Fruit fly (Drosophila melanogaster) whole organism, embryonic: ENCODE measurements around the gene CG31551.
A peak's percentile ranks its signal among the peaks of the same experiment; 100 is the strongest.

Experiments used
- BtbVII ChIP-seq: fragments of 200-800 bp; sonication (Bioruptor generic); optimal IDR thresholded peaks from 3 replicates; lab custom pipeline; 2017; ENCODE audit warnings: missing biosample characterization, mild to moderate bottlenecking, missing genetic modification characterization
- CG10209 ChIP-seq: fragments of 200-800 bp; sonication (Bioruptor generic); optimal IDR thresholded peaks from 3 replicates; lab custom pipeline; 2017; ENCODE audit warnings: missing biosample characterization, mild to moderate bottlenecking, missing genetic modification characterization, missing genetic modification reagents
- CG1024 ChIP-seq: fragments of 200-800 bp; sonication (Bioruptor generic); IDR thresholded peaks from 2 replicates; pipeline ENCODE4 v1.3.6; 2022; ENCODE audit warnings: missing biosample characterization, missing genetic modification characterization
- CG10366 ChIP-seq: fragments of 200-800 bp; sonication (Bioruptor generic); IDR thresholded peaks from 2 replicates; pipeline ENCODE4 v1.3.6; 2022; ENCODE audit warnings: missing biosample characterization, missing genetic modification characterization
- CG10654 ChIP-seq: fragments of 200-800 bp; sonication (Bioruptor generic); optimal IDR thresholded peaks from 2 replicates; lab custom pipeline; 2016; ENCODE audit warnings: missing biosample characterization, missing genetic modification characterization
- CG13287 ChIP-seq: fragments of 200-800 bp; sonication (Bioruptor generic); IDR thresholded peaks from 2 replicates; pipeline ENCODE4 v1.3.6; 2022; ENCODE audit warnings: missing biosample characterization, missing genetic modification characterization; ENCODE audit not compliant: partially characterized antibody
- CG13775 ChIP-seq: fragments of 200-800 bp; sonication (Bioruptor generic); optimal IDR thresholded peaks from 3 replicates; lab custom pipeline; 2017; ENCODE audit warnings: missing biosample characterization, mild to moderate bottlenecking, missing genetic modification characterization
- CG1602 ChIP-seq: fragments of 200-800 bp; sonication (Bioruptor generic); optimal IDR thresholded peaks from 3 replicates; lab custom pipeline; 2016; ENCODE audit warnings: missing biosample characterization, missing genetic modification characterization
- CG17385 ChIP-seq: fragments of 200-800 bp; sonication (Bioruptor generic); optimal IDR thresholded peaks from 3 replicates; lab custom pipeline; 2018; ENCODE audit warnings: missing biosample characterization, mild to moderate bottlenecking, missing genetic modification characterization
- CG18011 ChIP-seq: fragments of 200-800 bp; sonication (Bioruptor generic); optimal IDR thresholded peaks from 2 replicates; lab custom pipeline; 2017; ENCODE audit warnings: missing biosample characterization, missing genetic modification characterization, mild to moderate bottlenecking, moderate library complexity, missing genotype
- CG2889 ChIP-seq: fragments of 200-800 bp; sonication (Bioruptor generic); IDR thresholded peaks from 3 replicates; pipeline ENCODE4 v1.3.6; 2022; ENCODE audit warnings: missing biosample characterization, missing genetic modification characterization
- CG34376 ChIP-seq: fragments of 200-800 bp; sonication (Bioruptor generic); optimal IDR thresholded peaks from 2 replicates; lab custom pipeline; 2018; ENCODE audit warnings: missing biosample characterization, mild to moderate bottlenecking, missing genetic modification characterization
- CG3726 ChIP-seq: fragments of 200-800 bp; sonication (Bioruptor generic); IDR thresholded peaks from 3 replicates; pipeline ENCODE4, ENCODE4 v1.3.6; 2022; ENCODE audit warnings: missing biosample characterization, missing genetic modification characterization
- CG4282 ChIP-seq: fragments of 200-800 bp; sonication (Bioruptor generic); optimal IDR thresholded peaks from 2 replicates; lab custom pipeline; 2016; ENCODE audit warnings: missing biosample characterization, missing genetic modification characterization
- CG43689 ChIP-seq: fragments of 200-800 bp; sonication (Bioruptor generic); IDR thresholded peaks from 2 replicates; pipeline ENCODE4 v1.3.6; 2022; ENCODE audit warnings: missing biosample characterization, missing genetic modification characterization
- CG4707 ChIP-seq: fragments of 200-800 bp; sonication (Bioruptor generic); optimal IDR thresholded peaks from 2 replicates; lab custom pipeline; 2018; ENCODE audit warnings: missing biosample characterization, mild to moderate bottlenecking, missing genetic modification characterization, moderate library complexity
- CG5953 ChIP-seq: fragments of 200-800 bp; sonication (Bioruptor generic); IDR thresholded peaks from 2 replicates; pipeline ENCODE4 v1.3.6; 2022; ENCODE audit warnings: missing biosample characterization, missing genetic modification characterization
- CG6854 ChIP-seq: fragments of 200-800 bp; sonication (Bioruptor generic); optimal IDR thresholded peaks from 3 replicates; lab custom pipeline; 2017; ENCODE audit warnings: missing biosample characterization, mild to moderate bottlenecking, missing genetic modification characterization
- CG7556 ChIP-seq: fragments of 200-800 bp; sonication (Bioruptor generic); optimal IDR thresholded peaks from 2 replicates; lab custom pipeline; 2017; ENCODE audit warnings: missing biosample characterization, mild to moderate bottlenecking, missing genetic modification characterization
- CG9797 ChIP-seq: fragments of 200-800 bp; sonication (Bioruptor generic); optimal IDR thresholded peaks from 3 replicates; lab custom pipeline; 2018; ENCODE audit warnings: missing biosample characterization, mild to moderate bottlenecking, missing genetic modification characterization
- CHES-1-like ChIP-seq: fragments of 200-800 bp; sonication (Bioruptor generic); optimal IDR thresholded peaks from 2 replicates; lab custom pipeline; 2016; ENCODE audit warnings: missing biosample characterization, missing genetic modification characterization
- Fer3 ChIP-seq: fragments of 200-800 bp; sonication (Bioruptor generic); optimal IDR thresholded peaks from 2 replicates; lab custom pipeline; 2018; ENCODE audit warnings: missing biosample characterization, mild to moderate bottlenecking, missing genetic modification characterization, moderate library complexity
- GATAe ChIP-seq: fragments of 200-800 bp; sonication (Bioruptor generic); conservative IDR thresholded peaks from 2 replicates; pipeline ENCODE4 v1.3.6; 2022; ENCODE audit warnings: missing biosample characterization, missing genetic modification characterization
- Gsc ChIP-seq: fragments of 200-800 bp; sonication (Bioruptor generic); IDR thresholded peaks from 2 replicates; pipeline ENCODE4 v1.3.6; 2022; ENCODE audit warnings: missing biosample characterization, missing genetic modification characterization
- Hr78 ChIP-seq, 2 experiments: fragments of 200-800 bp in 1 of 2; fragments of >200 bp in 1 of 2; sonication (Bioruptor generic) in 1 of 2; optimal IDR thresholded peaks; 2 replicates each; lab custom pipeline; 2017 to 2019; ENCODE audit warnings: missing biosample characterization in 2 of 2, missing genetic modification characterization in 2 of 2, mild to moderate bottlenecking in 1 of 2, moderate library complexity in 1 of 2
- Lim3 ChIP-seq: fragments of 200-800 bp; sonication (Bioruptor generic); IDR thresholded peaks from 2 replicates; pipeline ENCODE4 v1.3.6; 2022; ENCODE audit warnings: missing biosample characterization, missing genetic modification characterization
- MBD-R2 ChIP-seq: fragments of 200-800 bp; sonication (Bioruptor generic); IDR thresholded peaks from 2 replicates; pipeline ENCODE4 v1.3.6; 2022; ENCODE audit warnings: missing biosample characterization, missing genetic modification characterization
- Mad ChIP-seq: fragments of 200-800 bp; sonication (Bioruptor generic); optimal IDR thresholded peaks from 2 replicates; lab custom pipeline; 2016; ENCODE audit warnings: missing biosample characterization, missing genetic modification characterization
- Oaz ChIP-seq: fragments of 200-800 bp; sonication (Bioruptor generic); IDR thresholded peaks from 2 replicates; pipeline ENCODE4 v1.3.6; 2022; ENCODE audit warnings: missing biosample characterization, missing genetic modification characterization
- Optix ChIP-seq: fragments of 200-800 bp; sonication (Bioruptor generic); IDR thresholded peaks from 3 replicates; pipeline ENCODE4 v1.3.6; 2022; ENCODE audit warnings: missing biosample characterization, missing genetic modification characterization
- Sry-δ ChIP-seq: fragments of 200-800 bp; sonication (Bioruptor generic); optimal IDR thresholded peaks from 2 replicates; lab custom pipeline; 2016; ENCODE audit warnings: missing biosample characterization, missing genetic modification characterization
- TFAM ChIP-seq: fragments of 200-800 bp; sonication (Bioruptor generic); optimal IDR thresholded peaks from 2 replicates; lab custom pipeline; 2017; ENCODE audit warnings: missing biosample characterization, missing genetic modification characterization, inconsistent platforms
- ato ChIP-seq: fragments of 200-800 bp; sonication (Bioruptor generic); IDR thresholded peaks from 2 replicates; pipeline ENCODE4 v1.3.6; 2022; ENCODE audit warnings: missing biosample characterization, missing genetic modification characterization; ENCODE audit not compliant: partially characterized antibody
- az2 ChIP-seq: fragments of 200-800 bp; sonication (Bioruptor generic); optimal IDR thresholded peaks from 3 replicates; lab custom pipeline; 2016; ENCODE audit warnings: missing biosample characterization, missing genetic modification characterization
- btn ChIP-seq: fragments of 200-800 bp; sonication (Bioruptor generic); optimal IDR thresholded peaks from 2 replicates; lab custom pipeline; 2016; ENCODE audit warnings: missing biosample characterization, missing genetic modification characterization
- cato ChIP-seq: fragments of 200-800 bp; sonication (Bioruptor generic); optimal IDR thresholded peaks from 2 replicates; lab custom pipeline; 2016; ENCODE audit warnings: missing biosample characterization, missing genetic modification characterization, borderline replicate concordance
- crc ChIP-seq: fragments of 200-800 bp; sonication (Bioruptor generic); optimal IDR thresholded peaks from 2 replicates; lab custom pipeline; 2016; ENCODE audit warnings: missing biosample characterization, missing genetic modification characterization
- dimm ChIP-seq: fragments of 200-800 bp; sonication (Bioruptor generic); IDR thresholded peaks from 2 replicates; pipeline ENCODE4 v1.3.6; 2022; ENCODE audit warnings: missing biosample characterization, missing genetic modification characterization
- fru ChIP-seq: fragments of >200 bp; optimal IDR thresholded peaks from 2 replicates; lab custom pipeline; 2017
- kah ChIP-seq: fragments of 200-800 bp; sonication (Bioruptor generic); optimal IDR thresholded peaks from 2 replicates; lab custom pipeline; 2018; ENCODE audit warnings: missing biosample characterization, mild to moderate bottlenecking, missing genetic modification characterization
- lab ChIP-seq: fragments of 200-800 bp; sonication (Bioruptor generic); optimal IDR thresholded peaks from 3 replicates; lab custom pipeline; 2017; ENCODE audit warnings: missing biosample characterization, missing genetic modification characterization, mild to moderate bottlenecking, moderate library complexity, missing genetic modification reagents
- phol ChIP-seq: fragments of 200-800 bp; sonication (Bioruptor generic); optimal IDR thresholded peaks from 3 replicates; lab custom pipeline; 2018; ENCODE audit warnings: missing biosample characterization, mild to moderate bottlenecking, missing genetic modification characterization, moderate library complexity
- pum ChIP-seq: fragments of 200-800 bp; sonication (Bioruptor generic); optimal IDR thresholded peaks from 2 replicates; lab custom pipeline; 2016; ENCODE audit warnings: missing biosample characterization, missing genetic modification characterization
- schlank ChIP-seq: fragments of 200-800 bp; sonication (Bioruptor generic); optimal IDR thresholded peaks from 2 replicates; lab custom pipeline; 2018; ENCODE audit warnings: missing biosample characterization, mild to moderate bottlenecking, missing genetic modification characterization
- sens ChIP-seq: fragments of 200-800 bp; sonication (Bioruptor generic); peaks from one replicate; lab custom pipeline; 2016; ENCODE audit warnings: missing biosample characterization, missing genetic modification characterization
- sqz ChIP-seq: fragments of 200-800 bp; sonication (Bioruptor generic); optimal IDR thresholded peaks from 3 replicates; lab custom pipeline; 2018; ENCODE audit warnings: missing biosample characterization, mild to moderate bottlenecking, missing genetic modification characterization
- tgo ChIP-seq: fragments of 200-800 bp; sonication (Bioruptor generic); IDR thresholded peaks from 3 replicates; pipeline ENCODE4 v1.3.6; 2022; ENCODE audit warnings: missing biosample characterization, missing genetic modification characterization
- ttk ChIP-seq: fragments of 200-800 bp; sonication (Bioruptor generic); IDR thresholded peaks from 2 replicates; pipeline ENCODE4 v2.1.2; 2022; ENCODE audit warnings: missing biosample characterization, missing genetic modification characterization
- wdn ChIP-seq: fragments of 200-800 bp; sonication (Bioruptor generic); IDR thresholded peaks from 2 replicates; pipeline ENCODE4 v1.3.6; 2022; ENCODE audit warnings: missing biosample characterization, missing genetic modification characterization
- zen ChIP-seq: fragments of 200-800 bp; sonication (Bioruptor generic); optimal IDR thresholded peaks from 3 replicates; lab custom pipeline; 2018; ENCODE audit warnings: missing biosample characterization, mild to moderate bottlenecking, missing genetic modification characterization, moderate library complexity

CG31551 gene

DNA sequence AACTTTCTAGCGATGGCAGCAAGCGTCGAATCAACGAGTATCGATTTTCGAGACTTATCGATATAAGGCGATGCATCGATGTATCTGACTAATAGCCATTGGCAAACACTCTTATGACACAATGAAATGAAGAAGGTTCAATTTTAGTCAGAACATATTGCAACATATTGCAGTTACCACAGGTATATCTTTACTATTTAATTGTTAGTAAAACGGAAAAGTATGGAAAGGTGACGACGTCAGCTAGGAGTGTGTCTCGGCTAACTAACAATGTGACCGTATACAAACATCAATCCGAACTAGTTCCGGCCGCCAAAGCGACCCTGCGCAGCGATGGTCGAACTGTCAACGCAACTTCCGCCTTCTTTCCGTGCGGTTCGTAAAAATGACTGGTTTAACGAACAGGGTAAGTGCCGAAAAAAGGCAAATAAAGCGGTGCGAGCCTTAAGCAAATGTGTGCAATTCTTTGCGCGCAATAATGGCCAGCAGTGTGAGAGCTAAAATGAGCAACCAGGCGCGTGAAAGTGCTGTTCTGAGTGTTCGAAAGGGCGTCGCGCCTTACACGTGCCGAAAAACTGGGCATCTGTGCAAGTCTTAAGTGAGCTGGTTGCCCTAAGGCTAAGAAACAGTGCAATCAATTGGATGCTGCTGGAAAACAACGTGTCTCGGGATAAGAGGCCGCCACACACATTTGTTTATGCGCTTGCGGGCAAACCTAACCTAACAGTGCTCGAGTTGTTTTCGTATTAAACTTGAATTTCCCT is 3.4 kb upstream of the CG31551 start, which contains the start of the genes Dph4, Spec2 and RpL13A (continued):
- peak; percentile 94 for TF ChIP-seq phol (tag; lab: Kevin White, UChicago)
- no peak for TF ChIP-seq fru (lab: Kevin White, UChicago)
- peak; percentile 76 for TF ChIP-seq cato
- TF ChIP-seq CG13775: peak; percentile 97
- peak; percentile 83 for TF ChIP-seq TFAM (GFP tag; lab: Kevin White, UChicago)
- no peak for TF ChIP-seq CG1024 (GFP tag; lab: Robert Waterston, UW)
- TF ChIP-seq Fer3 (tag; lab: Kevin White, UChicago): peak; percentile 92
- TF ChIP-seq CG9797 (GFP tag; lab: Kevin White, UChicago): peak; percentile 98
- no peak for TF ChIP-seq Lim3 (GFP tag; lab: Robert Waterston, UW)
- TF ChIP-seq CG10366 (GFP tag; lab: Robert Waterston, UW): no peak
- TF ChIP-seq CG10654 (GFP tag; lab: Kevin White, UChicago): peak; percentile 86
- no peak for TF ChIP-seq CG2889
- peak; percentile 84 for TF ChIP-seq CG7556
- no peak for TF ChIP-seq Gsc (GFP tag; lab: Robert Waterston, UW)
- TF ChIP-seq dimm (GFP tag; lab: Robert Waterston, UW): no peak
- peak; percentile 90 for TF ChIP-seq crc (GFP tag; lab: Kevin White, UChicago)
- TF ChIP-seq CG5953 (GFP tag; lab: Robert Waterston, UW): no peak
- peak; percentile 98 for TF ChIP-seq lab (GFP tag; lab: Kevin White, UChicago)
- TF ChIP-seq az2 (GFP tag; lab: Kevin White, UChicago): peak; percentile 74
- no peak for TF ChIP-seq Oaz (GFP tag; lab: Robert Waterston, UW)
- TF ChIP-seq pum (GFP tag; lab: Kevin White, UChicago): peak; percentile 69
- TF ChIP-seq CG34376 (GFP tag; lab: Kevin White, UChicago): peak; percentile 98
- peak; percentile 86 for TF ChIP-seq CG4282
- TF ChIP-seq tgo (GFP tag; lab: Robert Waterston, UW): no peak
- TF ChIP-seq GATAe: no peak
- peak; percentile 94 for TF ChIP-seq BtbVII (GFP tag; lab: Kevin White, UChicago)
- TF ChIP-seq sens (GFP tag; lab: Kevin White, UChicago): peak; percentile 98
- no peak for TF ChIP-seq CG13287
- TF ChIP-seq sqz (GFP tag; lab: Kevin White, UChicago): peak; percentile 82
- peak; percentile 77 for TF ChIP-seq CG1602 (GFP tag; lab: Kevin White, UChicago)
- peak; percentile 94 for TF ChIP-seq CG10209 (GFP tag; lab: Kevin White, UChicago)
- peak; percentile 93 for TF ChIP-seq btn (GFP tag; lab: Kevin White, UChicago)
- TF ChIP-seq Optix (GFP tag; lab: Robert Waterston, UW): no peak
- peak; percentile 99 for TF ChIP-seq Sry-δ (GFP tag; lab: Kevin White, UChicago)
- TF ChIP-seq ttk (GFP tag; lab: Robert Waterston, UW): no peak
- no peak for TF ChIP-seq wdn (GFP tag; lab: Robert Waterston, UW)
- peak; percentile 85 for TF ChIP-seq zen (tag; lab: Kevin White, UChicago)
- TF ChIP-seq Hr78 (GFP tag; optimal IDR thresholded peaks at IDR 0.05; lab: Kevin White, UChicago): peak in 1 of 2 experiments; percentile 52
- TF ChIP-seq CG17385 (GFP tag; lab: Kevin White, UChicago): peak; percentile 91
- no peak for TF ChIP-seq CG43689 (GFP tag; lab: Robert Waterston, UW)
- peak; percentile 95 for TF ChIP-seq CHES-1-like (GFP tag; lab: Kevin White, UChicago)
- peak; percentile 93 for TF ChIP-seq CG4707 (GFP tag; lab: Kevin White, UChicago)
- TF ChIP-seq CG6854 (GFP tag; lab: Kevin White, UChicago): peak; percentile 95
- TF ChIP-seq kah (GFP tag; lab: Kevin White, UChicago): peak; percentile 80
- peak; percentile 87 for TF ChIP-seq CG18011 (GFP tag; lab: Kevin White, UChicago)
- no peak for TF ChIP-seq MBD-R2
- peak; percentile 92 for TF ChIP-seq Mad (GFP tag; lab: Kevin White, UChicago)
- TF ChIP-seq ato (GFP tag; lab: Robert Waterston, UW): no peak
- no peak for TF ChIP-seq CG3726 (GFP tag; lab: Robert Waterston, UW)
- peak; percentile 95 for TF ChIP-seq schlank (tag; lab: Kevin White, UChicago)
